Worm (Caenorhabditis elegans) whole organism, mixed stage, embryonic: ENCODE data around the gene vab-3.
A peak's percentile ranks its signal among the peaks of the same experiment; 100 is the strongest.

Experiments
- M03D4.4 ChIP-seq: sonication (generic microtip); optimal IDR thresholded peaks from 2 replicates; lab custom pipeline; 2017; ENCODE audit warnings: mild to moderate bottlenecking, missing genetic modification characterization, missing compliant biosample characterization
- bed-3 ChIP-seq: fragments of 200-800 bp; sonication (Bioruptor generic); optimal IDR thresholded peaks from 3 replicates; lab custom pipeline; 2018; ENCODE audit warnings: mild to moderate bottlenecking, missing genetic modification characterization, moderate library complexity, missing compliant biosample characterization
- blmp-1 ChIP-seq: fragments of 150-350 bp; optimal IDR thresholded peaks from 2 replicates; lab custom pipeline; 2014; ENCODE audit warnings: missing biosample characterization, missing genetic modification characterization
- ceh-39 ChIP-seq: fragments of 150-350 bp; optimal IDR thresholded peaks from 2 replicates; lab custom pipeline; 2014; ENCODE audit warnings: missing biosample characterization, missing genetic modification characterization
- ceh-43 ChIP-seq: fragments of 200-800 bp; sonication (Bioruptor generic); optimal IDR thresholded peaks from 2 replicates; lab custom pipeline; 2018; ENCODE audit warnings: mild to moderate bottlenecking, missing genetic modification characterization, moderate library complexity, missing compliant biosample characterization
- ceh-83 ChIP-seq: fragments of 200-800 bp; sonication (Bioruptor generic); optimal IDR thresholded peaks from 2 replicates; lab custom pipeline; 2018; ENCODE audit warnings: mild to moderate bottlenecking, missing genetic modification characterization, missing compliant biosample characterization
- ces-1 ChIP-seq: fragments of 150-350 bp; optimal IDR thresholded peaks from 2 replicates; lab custom pipeline; 2014; ENCODE audit warnings: missing biosample characterization, missing genetic modification reagents, missing genetic modification characterization
- cnd-1 ChIP-seq: fragments of 200-800 bp; sonication (Bioruptor generic); optimal IDR thresholded peaks from 2 replicates; lab custom pipeline; 2018; ENCODE audit warnings: mild to moderate bottlenecking, missing genetic modification characterization, missing compliant biosample characterization
- drap-1 ChIP-seq: fragments of 200-800 bp; sonication (Bioruptor generic); optimal IDR thresholded peaks from 3 replicates; lab custom pipeline; 2018; ENCODE audit warnings: mild to moderate bottlenecking, missing genetic modification characterization, missing compliant biosample characterization
- elt-1 ChIP-seq: sonication (generic microtip); optimal IDR thresholded peaks from 2 replicates; lab custom pipeline; 2017; ENCODE audit warnings: missing genetic modification characterization, mild to moderate bottlenecking, missing compliant biosample characterization, antibody characterized with exemption, moderate library complexity, borderline replicate concordance; ENCODE audit not compliant: insufficient read depth
- elt-3 ChIP-seq: fragments of 150-350 bp; optimal IDR thresholded peaks from 2 replicates; lab custom pipeline; 2014; ENCODE audit warnings: missing biosample characterization, missing genetic modification characterization
- ham-2 ChIP-seq: fragments of 200-800 bp; sonication (Bioruptor generic); optimal IDR thresholded peaks from 2 replicates; lab custom pipeline; 2018; ENCODE audit warnings: mild to moderate bottlenecking, missing genetic modification characterization, missing compliant biosample characterization
- hlh-1 ChIP-seq: fragments of 150-350 bp; optimal IDR thresholded peaks from 2 replicates; lab custom pipeline; 2014; ENCODE audit warnings: missing biosample characterization, missing genetic modification reagents, missing genetic modification characterization
- lin-13 ChIP-seq: fragments of 150-350 bp; optimal IDR thresholded peaks from 2 replicates; lab custom pipeline; 2014; ENCODE audit warnings: missing biosample characterization, missing genetic modification characterization
- lin-32 ChIP-seq: fragments of 200-800 bp; sonication (Bioruptor generic); optimal IDR thresholded peaks from 2 replicates; lab custom pipeline; 2018; ENCODE audit warnings: mild to moderate bottlenecking, missing genetic modification characterization, missing compliant biosample characterization
- lsy-2 ChIP-seq: fragments of 150-350 bp; optimal IDR thresholded peaks from 2 replicates; lab custom pipeline; 2014; ENCODE audit warnings: missing biosample characterization, missing genetic modification characterization
- mab-5 ChIP-seq: fragments of 150-350 bp; optimal IDR thresholded peaks from 2 replicates; lab custom pipeline; 2014; ENCODE audit warnings: missing biosample characterization, missing genetic modification characterization
- mep-1 ChIP-seq: fragments of 150-350 bp; optimal IDR thresholded peaks from 2 replicates; lab custom pipeline; 2017; ENCODE audit warnings: missing biosample characterization, missing genetic modification reagents, missing genetic modification characterization, inconsistent platforms
- mls-2 ChIP-seq: sonication (generic microtip); optimal IDR thresholded peaks from 2 replicates; lab custom pipeline; 2016; ENCODE audit warnings: mild to moderate bottlenecking, missing genetic modification characterization, moderate library complexity, missing compliant biosample characterization
- nhr-2 ChIP-seq: fragments of 150-350 bp; optimal IDR thresholded peaks from 2 replicates; lab custom pipeline; 2014; ENCODE audit warnings: missing biosample characterization, missing genetic modification characterization
- nhr-237 ChIP-seq: fragments of 150-350 bp; optimal IDR thresholded peaks from 2 replicates; lab custom pipeline; 2014; ENCODE audit warnings: missing biosample characterization, missing genetic modification characterization
- nhr-28 ChIP-seq: fragments of 150-350 bp; optimal IDR thresholded peaks from 2 replicates; lab custom pipeline; 2014; ENCODE audit warnings: missing biosample characterization, missing genetic modification characterization
- pha-4 ChIP-seq: fragments of 150-350 bp; optimal IDR thresholded peaks from 2 replicates; lab custom pipeline; 2018; ENCODE audit warnings: missing biosample characterization, missing genetic modification reagents, missing genetic modification characterization
- sem-2 ChIP-seq: fragments of 200-800 bp; sonication (Bioruptor generic); optimal IDR thresholded peaks from 2 replicates; lab custom pipeline; 2018; ENCODE audit warnings: mild to moderate bottlenecking, missing genetic modification characterization, missing compliant biosample characterization
- sptf-1 ChIP-seq: sonication (generic microtip); optimal IDR thresholded peaks from 2 replicates; lab custom pipeline; 2017; ENCODE audit warnings: mild to moderate bottlenecking, missing genetic modification characterization, moderate library complexity, missing compliant biosample characterization
- tbx-8 ChIP-seq: fragments of 200-800 bp; sonication (Bioruptor generic); optimal IDR thresholded peaks from 2 replicates; lab custom pipeline; 2018; ENCODE audit warnings: mild to moderate bottlenecking, missing genetic modification characterization, moderate library complexity, missing compliant biosample characterization
- unc-120 ChIP-seq: sonication (generic microtip); optimal IDR thresholded peaks from 2 replicates; lab custom pipeline; 2017; ENCODE audit warnings: missing genetic modification characterization, missing compliant biosample characterization; ENCODE audit not compliant: poor library complexity, severe bottlenecking
- unc-39 ChIP-seq: fragments of 150-350 bp; optimal IDR thresholded peaks from 2 replicates; lab custom pipeline; 2014; ENCODE audit warnings: missing biosample characterization, missing genetic modification characterization
- unc-62 ChIP-seq: fragments of 150-350 bp; optimal IDR thresholded peaks from 2 replicates; lab custom pipeline; 2014; ENCODE audit warnings: missing biosample characterization, missing genetic modification reagents, missing genetic modification characterization
- zip-8 ChIP-seq: fragments of 150-350 bp; optimal IDR thresholded peaks from 2 replicates; lab custom pipeline; 2014; ENCODE audit warnings: missing biosample characterization, missing genetic modification characterization
- ztf-11 ChIP-seq: fragments of 150-350 bp; optimal IDR thresholded peaks from 2 replicates; lab custom pipeline; 2014; ENCODE audit warnings: missing biosample characterization, missing genetic modification characterization

Gene vab-3

DNA sequence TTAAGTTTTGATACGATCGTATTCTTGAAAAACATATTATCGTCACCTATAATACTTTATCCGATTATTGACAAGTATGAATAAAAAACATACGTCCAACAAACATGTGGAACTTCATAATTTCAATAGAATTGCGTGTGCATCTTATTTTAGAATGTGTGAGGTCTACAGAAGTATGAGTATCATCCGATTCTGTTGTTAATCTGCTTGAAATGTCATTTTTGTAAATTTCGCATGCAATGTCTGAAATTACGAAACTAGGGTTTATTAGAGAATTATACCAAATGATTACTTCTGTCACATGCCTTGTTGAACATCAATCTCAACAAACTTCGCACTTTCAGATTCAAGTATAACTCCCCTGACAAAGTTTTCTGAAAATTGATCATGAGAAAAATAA is 42.1 kb downstream of the vab-3 start:
- no peak for TF ChIP-seq blmp-1
- TF ChIP-seq nhr-28 (tag; lab: Kevin White, UChicago): no peak
- TF ChIP-seq cnd-1 (tag; lab: Kevin White, UChicago): no peak
- TF ChIP-seq bed-3: no peak
- no peak for TF ChIP-seq M03D4.4 (tag; lab: Kevin White, UChicago)
- TF ChIP-seq sem-2 (GFP tag; lab: Kevin White, UChicago): no peak
- no peak for TF ChIP-seq nhr-237 (tag; lab: Kevin White, UChicago)
- no peak for TF ChIP-seq unc-39 (tag; lab: Kevin White, UChicago)
- no peak for TF ChIP-seq nhr-2 (tag; lab: Kevin White, UChicago)
- TF ChIP-seq lin-13: no peak
- no peak for TF ChIP-seq tbx-8
- no peak for TF ChIP-seq pha-4
- TF ChIP-seq zip-8 (tag; lab: Kevin White, UChicago): no peak
- no peak for TF ChIP-seq unc-120 (tag; lab: Kevin White, UChicago)
- no peak for TF ChIP-seq mab-5 (tag; lab: Kevin White, UChicago)
- TF ChIP-seq drap-1 (GFP tag; lab: Kevin White, UChicago): no peak

DNA sequence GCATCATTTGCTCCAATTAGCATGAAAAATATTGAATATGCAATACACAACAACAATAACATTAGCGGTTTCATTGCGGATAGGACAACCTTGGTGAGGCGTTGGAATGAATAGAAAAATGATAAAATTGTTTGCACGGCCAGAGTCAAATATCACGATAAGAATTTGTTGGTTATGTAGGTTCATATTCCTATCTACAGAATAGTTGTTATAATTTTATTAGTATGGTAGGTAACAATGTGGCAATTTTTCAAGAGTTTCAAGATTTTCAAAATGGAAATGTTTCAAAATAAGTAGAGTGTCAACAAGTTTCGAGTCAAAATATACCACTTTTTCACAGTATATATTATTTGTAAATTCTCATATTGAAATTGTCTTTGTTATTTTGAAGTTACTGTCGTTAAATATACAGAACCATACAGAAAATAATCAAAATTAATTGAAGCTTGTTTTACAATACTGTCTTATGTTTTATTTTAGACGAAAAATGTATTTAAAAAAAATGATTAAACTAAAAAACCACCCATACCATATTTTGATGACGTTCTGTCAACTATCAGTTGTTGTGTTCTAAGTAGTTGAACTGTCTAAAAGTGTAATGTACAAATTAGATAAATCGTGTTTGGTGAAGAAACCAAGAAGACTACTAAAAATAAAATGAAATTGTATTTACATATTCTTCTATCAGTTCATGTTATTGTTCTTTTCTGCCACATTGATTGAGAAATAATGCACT is 42.8 kb downstream of the vab-3 start, which contains the start of the genes F59F5.3 and F59F5.4:
Gene F59F5.3 (minus strand): TSS at position 101 of the 736 bp plus-strand sequence.
Gene F59F5.4 (plus strand): TSS at position 686 of the 736 bp plus-strand sequence.
- no peak for TF ChIP-seq mep-1 (tag; lab: Kevin White, UChicago)
- TF ChIP-seq hlh-1 (tag; lab: Kevin White, UChicago): no peak
- TF ChIP-seq unc-39 (tag; lab: Kevin White, UChicago): no peak
- TF ChIP-seq nhr-2 (tag; lab: Kevin White, UChicago): no peak

DNA sequence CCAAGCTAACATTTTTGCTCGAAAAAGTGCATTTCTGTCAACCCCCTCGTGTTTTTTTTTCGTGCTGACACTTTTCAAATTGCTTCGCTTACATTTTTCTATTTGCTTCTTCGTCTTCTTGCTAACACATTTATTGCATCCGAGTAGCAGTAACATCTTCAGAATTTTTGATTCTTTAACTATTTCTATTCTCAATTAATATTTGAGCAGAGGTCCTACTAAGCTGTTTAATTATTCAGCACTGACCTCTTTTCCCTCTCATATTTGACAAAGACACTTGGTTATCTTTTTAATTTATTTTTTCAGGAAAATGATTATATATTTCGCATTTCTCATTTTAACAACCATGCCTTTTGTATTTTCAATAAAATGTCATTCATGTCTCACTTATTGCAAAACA is 46.0 kb downstream of the vab-3 start, which contains the start of gene F59F5.5:
Gene F59F5.5 (plus strand): TSS at position 301 of the 400 bp plus-strand sequence.
- no peak for TF ChIP-seq elt-1 (tag; lab: Kevin White, UChicago)
- TF ChIP-seq ceh-83 (GFP tag; lab: Kevin White, UChicago): no peak
- no peak for TF ChIP-seq unc-120 (tag; lab: Kevin White, UChicago)
- no peak for TF ChIP-seq cnd-1 (tag; lab: Kevin White, UChicago)
- TF ChIP-seq nhr-28 (tag; lab: Kevin White, UChicago): no peak
- no peak for TF ChIP-seq sptf-1 (tag; lab: Kevin White, UChicago)
- no peak for TF ChIP-seq zip-8 (tag; lab: Kevin White, UChicago)

DNA sequence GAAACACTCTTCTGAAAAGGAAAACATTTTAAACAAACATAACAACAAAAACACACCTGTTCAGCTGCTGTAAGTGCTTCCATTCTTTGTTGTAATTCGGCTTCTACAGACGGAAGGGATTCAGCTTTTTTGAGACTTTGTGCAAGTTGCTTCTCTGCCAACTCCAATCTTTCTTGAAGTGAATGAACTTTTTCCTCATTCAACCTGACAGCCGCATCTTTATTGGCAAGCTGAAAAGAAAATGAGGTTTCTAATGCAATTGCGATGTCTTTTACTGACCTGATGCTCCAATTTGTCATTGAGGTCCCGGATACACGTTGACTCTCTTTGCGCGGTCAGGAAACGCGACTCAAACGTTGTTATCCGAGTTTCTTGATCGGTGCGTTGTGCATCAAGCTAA is 53.4 kb downstream of the vab-3 start:
- no peak for TF ChIP-seq pha-4
- peak; percentile 6 for TF ChIP-seq ces-1 (GFP tag; lab: Kevin White, UChicago)

DNA sequence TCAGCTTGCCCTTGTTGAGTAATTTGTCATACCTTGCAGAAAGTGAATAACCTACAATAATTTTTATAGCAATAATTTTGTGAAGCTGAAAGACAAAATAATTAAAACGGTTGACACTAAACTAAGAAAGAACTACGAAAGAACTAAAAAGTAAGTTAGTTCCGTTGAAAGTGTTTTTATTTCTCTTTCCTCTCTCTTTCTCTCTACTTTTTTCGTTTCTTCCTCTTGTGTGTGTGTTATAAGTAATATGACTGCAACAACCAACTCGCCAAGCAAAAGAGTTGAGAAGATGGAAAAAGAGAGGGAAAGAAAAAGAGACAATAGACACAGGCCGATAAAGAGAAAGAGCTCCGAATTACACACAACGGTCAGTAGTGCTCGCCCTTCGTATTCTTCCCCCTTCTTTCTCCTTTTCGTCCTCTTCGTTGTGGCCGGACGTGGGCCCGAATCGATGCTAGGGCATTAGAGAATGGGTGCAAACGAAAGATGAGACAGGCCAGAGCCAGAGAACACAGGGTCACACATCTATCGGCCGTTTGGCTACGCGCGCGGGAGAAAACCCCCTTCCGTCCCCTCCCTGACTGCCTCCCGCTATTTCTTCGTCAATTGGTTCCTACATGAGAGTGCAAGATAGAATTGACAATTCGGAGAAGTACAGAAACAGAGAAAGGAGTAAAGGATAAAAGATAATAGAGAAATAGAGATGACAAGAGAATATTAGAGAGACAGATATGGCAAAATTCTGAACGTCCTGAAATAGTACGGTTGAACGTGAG is 55.7 kb downstream of the vab-3 start, which contains the start of gene syd-2:
Gene syd-2 (minus strand): TSS at position 51 of the 776 bp plus-strand sequence.
- TF ChIP-seq lin-13: peak; percentile 28
- TF ChIP-seq bed-3: no peak
- peak; percentile 85 for TF ChIP-seq ham-2 (GFP tag; lab: Kevin White, UChicago)
- TF ChIP-seq elt-3 (tag; lab: Kevin White, UChicago): no peak
- peak; percentile 79 for TF ChIP-seq mep-1 (tag; lab: Kevin White, UChicago)
- no peak for TF ChIP-seq ceh-43
- no peak for TF ChIP-seq ceh-83 (GFP tag; lab: Kevin White, UChicago)
- TF ChIP-seq M03D4.4 (tag; lab: Kevin White, UChicago): peak; percentile 62
- peak; percentile 37 for TF ChIP-seq ceh-39 (tag; lab: Kevin White, UChicago)
- peak; percentile 81 for TF ChIP-seq cnd-1 (tag; lab: Kevin White, UChicago)
- TF ChIP-seq nhr-237 (tag; lab: Kevin White, UChicago): no peak
- TF ChIP-seq lsy-2: peak; percentile 15
- TF ChIP-seq nhr-2 (tag; lab: Kevin White, UChicago): peak; percentile 99
- TF ChIP-seq pha-4: peak; percentile 46
- TF ChIP-seq sem-2 (GFP tag; lab: Kevin White, UChicago): peak; percentile 39
- peak; percentile 64 for TF ChIP-seq ztf-11
- peak; percentile 56 for TF ChIP-seq ces-1 (GFP tag; lab: Kevin White, UChicago)
- peak; percentile 54 for TF ChIP-seq hlh-1 (tag; lab: Kevin White, UChicago)
- no peak for TF ChIP-seq mab-5 (tag; lab: Kevin White, UChicago)
- no peak for TF ChIP-seq lin-32 (GFP tag; lab: Kevin White, UChicago)
- peak; percentile 9 for TF ChIP-seq tbx-8
- TF ChIP-seq mls-2 (tag; lab: Kevin White, UChicago): peak; percentile 89
- peak; percentile 68 for TF ChIP-seq unc-62 (GFP tag; lab: Kevin White, UChicago)
- TF ChIP-seq drap-1 (GFP tag; lab: Kevin White, UChicago): peak; percentile 82
- peak; percentile 83 for TF ChIP-seq sptf-1 (tag; lab: Kevin White, UChicago)
- TF ChIP-seq unc-39 (tag; lab: Kevin White, UChicago): peak; percentile 2
- TF ChIP-seq unc-120 (tag; lab: Kevin White, UChicago): peak; percentile 93
